Fruit fly (Drosophila melanogaster) whole organism, embryonic: Measurements from ENCODE around the gene janA.

Experiments
- Awh ChIP-seq: fragments of 200-800 bp; sonication (Bioruptor generic); IDR thresholded peaks from 2 replicates; pipeline ENCODE4, ENCODE4 v1.3.6; 2022; ENCODE audit warnings: missing biosample characterization, missing genetic modification characterization
- CG10321 ChIP-seq: fragments of 200-800 bp; sonication (Bioruptor generic); IDR thresholded peaks from 2 replicates; pipeline ENCODE4 v1.3.6; 2022; ENCODE audit warnings: missing biosample characterization, missing genetic modification characterization
- CG10366 ChIP-seq: fragments of 200-800 bp; sonication (Bioruptor generic); IDR thresholded peaks from 2 replicates; pipeline ENCODE4 v1.3.6; 2022; ENCODE audit warnings: missing biosample characterization, missing genetic modification characterization
- CG10543 ChIP-seq: fragments of 200-800 bp; sonication (Bioruptor generic); optimal IDR thresholded peaks from 3 replicates; lab custom pipeline; 2017; ENCODE audit warnings: missing biosample characterization, mild to moderate bottlenecking, missing genetic modification characterization, moderate library complexity
- CG11695 ChIP-seq: fragments of 200-800 bp; sonication (Bioruptor generic); IDR thresholded peaks from 3 replicates; pipeline ENCODE4 v1.3.6; 2022; ENCODE audit warnings: missing biosample characterization, missing genetic modification characterization
- CG13123 ChIP-seq: fragments of 200-800 bp; sonication (Bioruptor generic); optimal IDR thresholded peaks from 2 replicates; lab custom pipeline; 2016; ENCODE audit warnings: missing biosample characterization, missing genetic modification characterization
- CG13296 ChIP-seq: fragments of 200-800 bp; sonication (Bioruptor generic); optimal IDR thresholded peaks from 3 replicates; lab custom pipeline; 2018; ENCODE audit warnings: missing biosample characterization, mild to moderate bottlenecking, missing genetic modification characterization
- CG13424 ChIP-seq: fragments of 200-800 bp; sonication (Bioruptor generic); optimal IDR thresholded peaks from 2 replicates; lab custom pipeline; 2019; ENCODE audit warnings: missing biosample characterization, mild to moderate bottlenecking, missing genetic modification characterization, moderate library complexity
- CG14441 ChIP-seq: fragments of 200-800 bp; sonication (Bioruptor generic); IDR thresholded peaks from 2 replicates; pipeline ENCODE4 v1.3.6; 2022; ENCODE audit warnings: missing biosample characterization, missing genetic modification characterization
- CG14965 ChIP-seq: fragments of 200-800 bp; sonication (Bioruptor generic); optimal IDR thresholded peaks from 2 replicates; lab custom pipeline; 2016; ENCODE audit warnings: missing biosample characterization, missing genetic modification characterization, borderline replicate concordance
- CG15269 ChIP-seq: fragments of 200-800 bp; sonication (Bioruptor generic); optimal IDR thresholded peaks from 2 replicates; lab custom pipeline; 2018; ENCODE audit warnings: missing biosample characterization, mild to moderate bottlenecking, missing genetic modification characterization, moderate library complexity
- CG18599 ChIP-seq: fragments of 200-800 bp; sonication (Bioruptor generic); optimal IDR thresholded peaks from 3 replicates; lab custom pipeline; 2017; ENCODE audit warnings: missing biosample characterization, missing genetic modification characterization, mild to moderate bottlenecking, moderate library complexity, missing genetic modification reagents
- CG2129 ChIP-seq: fragments of 200-800 bp; sonication (Bioruptor generic); IDR thresholded peaks from 2 replicates; pipeline ENCODE4 v1.3.6; 2022; ENCODE audit warnings: missing biosample characterization, missing genetic modification characterization; ENCODE audit not compliant: partially characterized antibody
- CG3995 ChIP-seq: fragments of 200-800 bp; sonication (Bioruptor generic); optimal IDR thresholded peaks from 3 replicates; lab custom pipeline; 2016; ENCODE audit warnings: missing biosample characterization, missing genetic modification characterization
- CG4424 ChIP-seq: fragments of 200-800 bp; sonication (Bioruptor generic); optimal IDR thresholded peaks from 3 replicates; lab custom pipeline; 2016; ENCODE audit warnings: missing biosample characterization, missing genetic modification characterization
- CG6683 ChIP-seq: fragments of 200-800 bp; sonication (Bioruptor generic); optimal IDR thresholded peaks from 2 replicates; lab custom pipeline; 2017; ENCODE audit warnings: missing biosample characterization, mild to moderate bottlenecking, missing genetic modification characterization, missing genetic modification reagents
- CG7963 ChIP-seq: fragments of 200-800 bp; sonication (Bioruptor generic); IDR thresholded peaks from 3 replicates; pipeline ENCODE4 v1.3.6; 2022; ENCODE audit warnings: missing biosample characterization, missing genetic modification characterization; ENCODE audit not compliant: partially characterized antibody
- CG9215 ChIP-seq: fragments of 200-800 bp; sonication (Bioruptor generic); IDR thresholded peaks from 2 replicates; pipeline ENCODE4 v1.3.6; 2022; ENCODE audit warnings: missing biosample characterization, missing genetic modification characterization
- CrebB ChIP-seq: fragments of 200-800 bp; sonication (Bioruptor generic); optimal IDR thresholded peaks from 3 replicates; lab custom pipeline; 2018; ENCODE audit warnings: missing biosample characterization, mild to moderate bottlenecking, missing genetic modification characterization
- Deaf1 ChIP-seq: fragments of 200-800 bp; optimal IDR thresholded peaks from 3 replicates; lab custom pipeline; 2019; ENCODE audit warnings: missing biosample characterization, mild to moderate bottlenecking, missing genetic modification characterization, moderate library complexity
- ERR ChIP-seq: fragments of 200-800 bp; sonication (Bioruptor generic); optimal IDR thresholded peaks from 2 replicates; lab custom pipeline; 2016; ENCODE audit warnings: missing biosample characterization, missing genetic modification characterization
- GATAe ChIP-seq: fragments of 200-800 bp; sonication (Bioruptor generic); conservative IDR thresholded peaks from 2 replicates; pipeline ENCODE4 v1.3.6; 2022; ENCODE audit warnings: missing biosample characterization, missing genetic modification characterization
- Hsf ChIP-seq: fragments of 200-800 bp; sonication (Bioruptor generic); optimal IDR thresholded peaks from 3 replicates; lab custom pipeline; 2016; ENCODE audit warnings: missing biosample characterization, missing genetic modification characterization
- Lhr ChIP-seq: fragments of 200-800 bp; sonication (Bioruptor generic); optimal IDR thresholded peaks from 3 replicates; lab custom pipeline; 2017; ENCODE audit warnings: mild to moderate bottlenecking, missing biosample characterization, missing genetic modification reagents, missing genetic modification characterization
- Myb ChIP-seq: fragments of 200-800 bp; sonication (Bioruptor generic); optimal IDR thresholded peaks from 2 replicates; lab custom pipeline; 2016; ENCODE audit warnings: missing biosample characterization, missing genetic modification characterization
- NC2α ChIP-seq: fragments of 200-800 bp; sonication (Bioruptor generic); optimal IDR thresholded peaks from 2 replicates; lab custom pipeline; 2016; ENCODE audit warnings: missing biosample characterization, missing genetic modification characterization
- PHDP ChIP-seq: fragments of 200-800 bp; sonication (Bioruptor generic); optimal IDR thresholded peaks from 3 replicates; lab custom pipeline; 2018; ENCODE audit warnings: missing biosample characterization, mild to moderate bottlenecking, missing genetic modification characterization, moderate library complexity
- Pdp1 ChIP-seq, 2 experiments: fragments of 200-800 bp; sonication (Bioruptor generic); optimal IDR thresholded peaks; 3 replicates each; lab custom pipeline; 2016; ENCODE audit warnings: missing biosample characterization in 2 of 2, missing genetic modification characterization in 2 of 2, mild to moderate bottlenecking in 1 of 2, moderate library complexity in 1 of 2
- Ravus ChIP-seq: fragments of 200-800 bp; sonication (Bioruptor generic); IDR thresholded peaks from 2 replicates; pipeline ENCODE4 v1.3.6; 2022; ENCODE audit warnings: missing biosample characterization, missing genetic modification characterization
- Scr ChIP-seq: fragments of 200-800 bp; sonication (Bioruptor generic); IDR thresholded peaks from 2 replicates; pipeline ENCODE4 v1.3.6; 2022; ENCODE audit warnings: missing biosample characterization, missing genetic modification characterization; ENCODE audit not compliant: partially characterized antibody
- Spps ChIP-seq: fragments of 200-800 bp; sonication (Bioruptor generic); optimal IDR thresholded peaks from 2 replicates; lab custom pipeline; 2018; ENCODE audit warnings: missing biosample characterization, mild to moderate bottlenecking, missing genetic modification characterization
- amos ChIP-seq: fragments of 200-800 bp; sonication (Bioruptor generic); IDR thresholded peaks from 2 replicates; pipeline ENCODE4 v1.3.6; 2022; ENCODE audit warnings: missing biosample characterization, missing genetic modification characterization; ENCODE audit not compliant: partially characterized antibody
- cad ChIP-seq: fragments of >200 bp; optimal IDR thresholded peaks from 2 replicates; lab custom pipeline; 2017; ENCODE audit warnings: missing biosample characterization, missing genetic modification characterization
- cato ChIP-seq: fragments of 200-800 bp; sonication (Bioruptor generic); optimal IDR thresholded peaks from 2 replicates; lab custom pipeline; 2016; ENCODE audit warnings: missing biosample characterization, missing genetic modification characterization, borderline replicate concordance
- corto ChIP-seq: fragments of 200-800 bp; sonication (Bioruptor generic); optimal IDR thresholded peaks from 2 replicates; lab custom pipeline; 2016; ENCODE audit warnings: missing biosample characterization, mild to moderate bottlenecking, missing genetic modification characterization, moderate library complexity
- disco-r ChIP-seq: fragments of 200-800 bp; sonication (Bioruptor generic); optimal IDR thresholded peaks from 2 replicates; lab custom pipeline; 2016; ENCODE audit warnings: missing biosample characterization, missing genetic modification characterization
- fru ChIP-seq: fragments of >200 bp; optimal IDR thresholded peaks from 2 replicates; lab custom pipeline; 2017
- gcm ChIP-seq: fragments of 200-800 bp; sonication (Bioruptor generic); optimal IDR thresholded peaks from 2 replicates; lab custom pipeline; 2019; ENCODE audit warnings: missing biosample characterization, mild to moderate bottlenecking, missing genetic modification characterization, moderate library complexity
- gem ChIP-seq: fragments of 200-800 bp; sonication (Bioruptor generic); optimal IDR thresholded peaks from 2 replicates; lab custom pipeline; 2019; ENCODE audit warnings: missing biosample characterization, mild to moderate bottlenecking, missing genetic modification characterization, moderate library complexity
- ken ChIP-seq: fragments of 200-800 bp; sonication (Bioruptor generic); IDR thresholded peaks from 3 replicates; pipeline ENCODE4 v1.3.6; 2022; ENCODE audit warnings: missing biosample characterization, missing genetic modification characterization
- kni ChIP-seq: fragments of 200-800 bp; sonication (Bioruptor generic); optimal IDR thresholded peaks from 3 replicates; lab custom pipeline; 2017; ENCODE audit warnings: mild to moderate bottlenecking, missing biosample characterization, missing genetic modification reagents, missing genetic modification characterization
- nerfin-1 ChIP-seq: fragments of 200-800 bp; sonication (Bioruptor generic); optimal IDR thresholded peaks from 3 replicates; lab custom pipeline; 2019; ENCODE audit warnings: missing biosample characterization, mild to moderate bottlenecking, missing genetic modification characterization, moderate library complexity
- nmo ChIP-seq: fragments of 200-800 bp; sonication (Bioruptor generic); optimal IDR thresholded peaks from 2 replicates; lab custom pipeline; 2018; ENCODE audit warnings: missing biosample characterization, mild to moderate bottlenecking, missing genetic modification characterization, moderate library complexity
- odd ChIP-seq: fragments of 200-800 bp; sonication (Bioruptor generic); optimal IDR thresholded peaks from 2 replicates; lab custom pipeline; 2017; ENCODE audit warnings: missing biosample characterization, mild to moderate bottlenecking, missing genetic modification characterization
- prd ChIP-seq, 3 experiments: fragments of >200 bp in 2 of 3; fragments of 200-800 bp in 1 of 3; sonication (Bioruptor generic) in 1 of 3; optimal IDR thresholded peaks in 2 of 3; IDR thresholded peaks in 1 of 3; 2 replicates in 2 of 3; 3 replicates in 1 of 3; pipeline versions ENCODE4 v1.3.6 to Lab custom; 2017 to 2022; ENCODE audit warnings: missing biosample characterization in 1 of 3, missing genetic modification characterization in 1 of 3
- pum ChIP-seq: fragments of 200-800 bp; sonication (Bioruptor generic); optimal IDR thresholded peaks from 2 replicates; lab custom pipeline; 2016; ENCODE audit warnings: missing biosample characterization, missing genetic modification characterization
- ro ChIP-seq: fragments of 200-800 bp; sonication (Bioruptor generic); IDR thresholded peaks from 2 replicates; pipeline ENCODE4 v1.3.6; 2022; ENCODE audit warnings: missing biosample characterization, missing genetic modification characterization
- sens ChIP-seq: fragments of 200-800 bp; sonication (Bioruptor generic); peaks from one replicate; lab custom pipeline; 2016; ENCODE audit warnings: missing biosample characterization, missing genetic modification characterization
- slp2 ChIP-seq: fragments of 200-800 bp; sonication (Bioruptor generic); optimal IDR thresholded peaks from 2 replicates; lab custom pipeline; 2016; ENCODE audit warnings: missing biosample characterization, missing genetic modification characterization
- yki ChIP-seq: fragments of >200 bp; optimal IDR thresholded peaks from 3 replicates; lab custom pipeline; 2018
- zen ChIP-seq: fragments of 200-800 bp; sonication (Bioruptor generic); optimal IDR thresholded peaks from 3 replicates; lab custom pipeline; 2018; ENCODE audit warnings: missing biosample characterization, mild to moderate bottlenecking, missing genetic modification characterization, moderate library complexity

janA gene

dm6 chr3R:30039494-30039893 lies at the start of gene janA, which contains the start of the genes Sry-alpha and Sry-beta (continued):
- TF ChIP-seq ro (GFP tag; lab: Robert Waterston, UW) (no peak), ken (GFP tag; lab: Robert Waterston, UW) (no peak), Ravus (GFP tag; lab: Robert Waterston, UW) (no peak), CrebB (tag; lab: Kevin White, UChicago) (no peak), disco-r (GFP tag; lab: Kevin White, UChicago) (no peak), slp2 (GFP tag; lab: Kevin White, UChicago) (no peak), yki (no peak), zen (peak; percentile 35), corto (GFP tag; lab: Kevin White, UChicago) (no peak), CG14965 (GFP tag; lab: Kevin White, UChicago) (no peak), Lhr (peak; percentile 24), Hsf (GFP tag; lab: Kevin White, UChicago) (peak; percentile 22), gem (no peak), CG15269 (tag; lab: Kevin White, UChicago) (no peak), CG7963 (GFP tag; lab: Robert Waterston, UW) (peak; percentile 96), CG11695 (GFP tag; lab: Robert Waterston, UW) (no peak), CG2129 (GFP tag; lab: Robert Waterston, UW) (peak; percentile 100), odd (GFP tag; lab: Kevin White, UChicago) (no peak), kni (GFP tag; lab: Kevin White, UChicago) (no peak), pum (no peak), Deaf1 (tag; lab: Kevin White, UChicago) (no peak), Myb (peak; percentile 29), sens (GFP tag; lab: Kevin White, UChicago) (no peak), fru (lab: Kevin White, UChicago) (no peak), cad (no peak), nmo (peak; percentile 47), CG4424 (GFP tag; lab: Kevin White, UChicago) (no peak), CG13296 (GFP tag; lab: Kevin White, UChicago) (no peak), prd (optimal IDR thresholded peaks at IDR 0.05; lab: Kevin White, UChicago) (no peak), prd (GFP tag; IDR thresholded peaks at IDR 0.05; lab: Robert Waterston, UW) (peak; percentile 10; the same call in 1 of the 3 replicates), PHDP (tag; lab: Kevin White, UChicago) (no peak), CG10366 (GFP tag; lab: Robert Waterston, UW) (no peak), gcm (GFP tag; lab: Kevin White, UChicago) (no peak), CG10321 (GFP tag; lab: Robert Waterston, UW) (no peak), nerfin-1 (tag; lab: Kevin White, UChicago) (no peak), Spps (tag; lab: Kevin White, UChicago) (no peak), CG18599 (GFP tag; lab: Kevin White, UChicago) (no peak), GATAe (no peak), Scr (peak; percentile 99), CG13123 (no peak), cato (no peak), CG13424 (peak; percentile 16), CG14441 (GFP tag; lab: Robert Waterston, UW) (no peak), CG10543 (GFP tag; lab: Kevin White, UChicago) (no peak), amos (GFP tag; lab: Robert Waterston, UW) (peak; percentile 99), CG6683 (GFP tag; lab: Kevin White, UChicago) (no peak), Pdp1 (GFP tag; optimal IDR thresholded peaks at IDR 0.05; lab: Kevin White, UChicago) (no peak), CG9215 (GFP tag; lab: Robert Waterston, UW) (peak; percentile 4; the same call in 1 of the 2 replicates), ERR (GFP tag; lab: Kevin White, UChicago) (no peak), CG3995 (GFP tag; lab: Kevin White, UChicago) (peak; percentile 78), Awh (GFP tag; lab: Robert Waterston, UW) (no peak), NC2α (no peak)
